Worm (Caenorhabditis elegans): ENCODE results near the gene kqt-1.

kqt-1 gene

ce11 chrX:6609717-6610116, 9.1 kb upstream of the kqt-1 start, which contains the start of gene C25B8.8:
Gene C25B8.8 (plus strand): TSS chrX:6610017.
- TF ChIP-seq hlh-15 (tag; optimal IDR thresholded peaks at IDR 0.05) (no peak), ceh-2 (tag; optimal IDR thresholded peaks at IDR 0.05) (no peak), F13H6.1 (tag; optimal IDR thresholded peaks at IDR 0.05) (no peak), che-1 (tag; optimal IDR thresholded peaks at IDR 0.05) (no peak), Y22D7AL.16 (tag; optimal IDR thresholded peaks at IDR 0.05) (no peak), fkh-6 (tag; optimal IDR thresholded peaks at IDR 0.05) (no peak), sdc-2 (tag; optimal IDR thresholded peaks at IDR 0.05) (no peak), ceh-6 (GFP tag; optimal IDR thresholded peaks at IDR 0.05) (no peak), lin-11 (tag; optimal IDR thresholded peaks at IDR 0.05) (no peak), syd-9 (tag; optimal IDR thresholded peaks at IDR 0.05) (no peak), dmd-4 (tag; optimal IDR thresholded peaks at IDR 0.05; ENCODE audit: borderline replicate concordance) (no peak), nhr-232 (tag; optimal IDR thresholded peaks at IDR 0.05) (no peak), hlh-6 (tag; optimal IDR thresholded peaks at IDR 0.05) (no peak), fax-1 (tag; optimal IDR thresholded peaks at IDR 0.05) (no peak), sox-4 (tag; optimal IDR thresholded peaks at IDR 0.05) (no peak), K02D7.2 (tag; optimal IDR thresholded peaks at IDR 0.05) (no peak), rnt-1 (tag; optimal IDR thresholded peaks at IDR 0.05) (no peak), ceh-22 (tag; optimal IDR thresholded peaks at IDR 0.05) (no peak), hlh-13 (GFP tag; optimal IDR thresholded peaks at IDR 0.05) (no peak)

DNA sequence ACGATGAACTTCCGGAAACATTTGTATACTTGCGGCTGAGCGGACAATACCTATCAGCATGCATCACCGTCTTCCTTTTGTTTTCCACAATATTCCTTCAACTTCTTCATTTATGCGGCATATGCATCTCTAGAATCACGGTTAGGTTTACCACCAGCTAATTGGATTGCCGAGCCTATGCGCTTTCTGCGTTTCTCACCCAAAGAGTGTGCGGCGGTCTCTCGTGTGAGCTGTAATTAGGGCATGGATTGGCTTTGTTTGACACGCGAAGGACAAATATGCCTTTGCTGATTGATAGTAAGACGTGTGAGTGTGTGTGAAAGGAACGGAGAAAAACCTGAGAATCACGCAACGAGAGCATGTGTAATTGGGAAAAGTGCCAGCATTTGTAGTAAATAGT, 5.3 kb upstream of the kqt-1 start:
- TF ChIP-seq mec-3 (tag; optimal IDR thresholded peaks at IDR 0.05; ENCODE audit: borderline replicate concordance), result no peak
- TF ChIP-seq unc-42 (tag; optimal IDR thresholded peaks at IDR 0.05), result peak; percentile 80
- TF ChIP-seq ceh-14 (tag; optimal IDR thresholded peaks at IDR 0.05), result peak; percentile 4
- no peak for TF ChIP-seq nfya-1 (tag; optimal IDR thresholded peaks at IDR 0.05)
- TF ChIP-seq ceh-31 (tag; optimal IDR thresholded peaks at IDR 0.05), result peak; percentile 33
- TF ChIP-seq sdc-2 (tag; optimal IDR thresholded peaks at IDR 0.05), result no peak
- TF ChIP-seq ets-4 (tag; optimal IDR thresholded peaks at IDR 0.05), result no peak
- TF ChIP-seq pat-9 (tag; optimal IDR thresholded peaks at IDR 0.05), result no peak
- TF ChIP-seq ceh-6 (GFP tag; optimal IDR thresholded peaks at IDR 0.05), result no peak
- peak; percentile 6 for TF ChIP-seq ttx-3 (tag; optimal IDR thresholded peaks at IDR 0.05)
- TF ChIP-seq hlh-6 (tag; optimal IDR thresholded peaks at IDR 0.05), result no peak
- TF ChIP-seq tbx-2 (tag; optimal IDR thresholded peaks at IDR 0.05), result no peak

DNA sequence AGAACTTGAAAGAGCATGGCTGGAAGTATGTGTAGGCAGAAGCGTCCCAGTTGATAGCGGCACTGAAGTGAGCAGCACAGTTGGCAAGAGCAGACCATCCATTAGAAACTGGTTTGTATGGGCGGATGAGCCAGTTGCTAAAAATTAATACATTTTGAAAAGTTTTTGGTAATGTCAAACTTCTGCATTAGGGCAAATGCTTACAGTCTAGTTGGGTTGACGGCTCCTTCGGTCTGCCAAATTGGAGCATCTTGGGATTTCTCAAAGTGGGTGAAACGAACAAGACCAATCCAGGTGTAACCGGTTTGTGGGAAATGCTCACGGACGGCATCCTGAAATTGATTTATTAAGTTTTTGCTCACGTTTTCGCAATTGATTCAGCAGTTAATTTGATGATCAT, 1.2 kb upstream of the kqt-1 start:
- TF ChIP-seq ama-1 (optimal IDR thresholded peaks at IDR 0.05), result peak; percentile 60
- no peak for TF ChIP-seq pros-1 (tag; optimal IDR thresholded peaks at IDR 0.05)

- TF ChIP-seq ama-1 (optimal IDR thresholded peaks at IDR 0.05) (peak; percentile 31), ceh-31 (tag; optimal IDR thresholded peaks at IDR 0.05) (peak; percentile 11), ref-2 (tag; optimal IDR thresholded peaks at IDR 0.05) (peak; percentile 25), fax-1 (tag; optimal IDR thresholded peaks at IDR 0.05) (no peak), unc-55 (GFP tag; optimal IDR thresholded peaks at IDR 0.05) (peak; percentile 18), sox-2 (GFP tag; IDR thresholded peaks at IDR 0.05) (peak; percentile 70)
Measured at ce11 chrX:6622552-6623236, 3.9 kb downstream of the kqt-1 start, which contains the start of gene clec-266. Gene clec-266 (minus strand): TSS chrX:6622915.

- TF ChIP-seq zip-5 (tag; optimal IDR thresholded peaks at IDR 0.05) (no peak), ref-2 (tag; optimal IDR thresholded peaks at IDR 0.05) (peak; percentile 36), nhr-11 (tag; optimal IDR thresholded peaks at IDR 0.05) (no peak), elt-2 (tag; optimal IDR thresholded peaks at IDR 0.05) (peak; percentile 63), sox-2 (GFP tag; IDR thresholded peaks at IDR 0.05) (no peak), ets-4 (tag; optimal IDR thresholded peaks at IDR 0.05) (no peak), ama-1 (optimal IDR thresholded peaks at IDR 0.05) (no peak), tbx-2 (tag; optimal IDR thresholded peaks at IDR 0.05) (peak; percentile 46), ceh-6 (GFP tag; optimal IDR thresholded peaks at IDR 0.05) (no peak), K02D7.2 (tag; optimal IDR thresholded peaks at IDR 0.05) (no peak)
Measured at ce11 chrX:6625275-6625674, 6.5 kb downstream of the kqt-1 start.
